Worm (Caenorhabditis elegans): ENCODE results near the gene rpl-38.
A peak's percentile ranks its signal among the peaks of the same experiment; 100 is the strongest.

The rpl-38 gene

ce11 chrV:15511613-15512216 is at the start of gene rpl-38:
rpl-38 (plus strand) TSS chrV:15512166.
- no peak for TF ChIP-seq ceh-62 (tag; optimal IDR thresholded peaks at IDR 0.05)
- no peak for TF ChIP-seq daf-12 (tag; optimal IDR thresholded peaks at IDR 0.05)
- TF ChIP-seq nhr-77 (tag; optimal IDR thresholded peaks at IDR 0.05) = peak; percentile 83
- no peak for TF ChIP-seq zfp-3 (GFP tag; conservative IDR thresholded peaks at IDR 0.05)
- peak; percentile 52; the same call in 1 of the 2 replicates for TF ChIP-seq dmd-6 (GFP tag; IDR thresholded peaks at IDR 0.05)
- no peak for TF ChIP-seq Y75B8A.6 (GFP tag; IDR thresholded peaks at IDR 0.05)
- TF ChIP-seq nhr-237 (tag; optimal IDR thresholded peaks at IDR 0.05) = no peak
- no peak for TF ChIP-seq Y5F2A.4 (GFP tag; optimal IDR thresholded peaks at IDR 0.05)
- TF ChIP-seq mdl-1 (tag; optimal IDR thresholded peaks at IDR 0.05) = no peak
- TF ChIP-seq zip-2 (tag; optimal IDR thresholded peaks at IDR 0.05) = no peak
- peak; percentile 44; the same call in 1 of the 2 replicates for TF ChIP-seq ctbp-1 (GFP tag; IDR thresholded peaks at IDR 0.05)
- peak; percentile 64 for TF ChIP-seq nhr-102 (tag; optimal IDR thresholded peaks at IDR 0.05)
- peak; percentile 70 for TF ChIP-seq dve-1 (tag; optimal IDR thresholded peaks at IDR 0.05; ENCODE audit: insufficient read depth)
- TF ChIP-seq hmg-1.1 (GFP tag; IDR thresholded peaks at IDR 0.05) = peak; percentile 60; the same call in 1 of the 2 replicates
- no peak for TF ChIP-seq F26F4.8 (GFP tag; conservative IDR thresholded peaks at IDR 0.05)
- TF ChIP-seq pqm-1 (tag; optimal IDR thresholded peaks at IDR 0.05) = no peak
- TF ChIP-seq cey-2 (tag; optimal IDR thresholded peaks at IDR 0.05; ENCODE audit: borderline replicate concordance, insufficient read depth) = no peak
- no peak for TF ChIP-seq ces-1 (GFP tag; optimal IDR thresholded peaks at IDR 0.05)
- no peak for TF ChIP-seq nhr-41 (GFP tag; IDR thresholded peaks at IDR 0.05)
- TF ChIP-seq lsy-2 (tag; optimal IDR thresholded peaks at IDR 0.05) = peak; percentile 95 to 99
- TF ChIP-seq attf-4 (tag; optimal IDR thresholded peaks at IDR 0.05) = no peak
- TF ChIP-seq F49E8.2 (tag; optimal IDR thresholded peaks at IDR 0.05; ENCODE audit: borderline replicate concordance) = peak; percentile 60
- TF ChIP-seq nhr-25 (tag; optimal IDR thresholded peaks at IDR 0.05; ENCODE audit: borderline replicate concordance, insufficient read depth) = no peak
- TF ChIP-seq Y105C5A.15 (GFP tag; IDR thresholded peaks at IDR 0.05) = no peak
- no peak for TF ChIP-seq madf-9 (GFP tag; conservative IDR thresholded peaks at IDR 0.05)
- no peak for TF ChIP-seq sdz-12 (GFP tag; optimal IDR thresholded peaks at IDR 0.05)
- no peak for TF ChIP-seq lin-39 (tag; optimal IDR thresholded peaks at IDR 0.05)
- TF ChIP-seq snpc-1.2 (GFP tag; IDR thresholded peaks at IDR 0.05) = peak; percentile 60
- TF ChIP-seq mxl-2 (GFP tag; conservative IDR thresholded peaks at IDR 0.05) = no peak
- TF ChIP-seq lin-15B (tag; optimal IDR thresholded peaks at IDR 0.05) = no peak
- TF ChIP-seq duxl-1 (tag; optimal IDR thresholded peaks at IDR 0.05; ENCODE audit: poor library complexity) = peak; percentile 65
- TF ChIP-seq egl-27 (tag; optimal IDR thresholded peaks at IDR 0.05) = no peak
- peak in 1 of 2 experiments; percentile 42 for TF ChIP-seq daf-16 (GFP tag; optimal IDR thresholded peaks at IDR 0.05)
- TF ChIP-seq daf-16 (tag; optimal IDR thresholded peaks at IDR 0.05) = peak; percentile 47
- no peak for TF ChIP-seq fos-1 (tag; optimal IDR thresholded peaks at IDR 0.05)
- no peak for TF ChIP-seq lin-29 (GFP tag; IDR thresholded peaks at IDR 0.05)
- TF ChIP-seq lin-13 (GFP tag; optimal IDR thresholded peaks at IDR 0.05) = peak; percentile 72
- TF ChIP-seq nhr-28 (tag; optimal IDR thresholded peaks at IDR 0.05) = peak; percentile 42
- TF ChIP-seq set-16 (GFP tag; IDR thresholded peaks at IDR 0.05) = no peak
- TF ChIP-seq daf-8 (GFP tag; IDR thresholded peaks at IDR 0.05) = no peak
- peak; percentile 78 for TF ChIP-seq lin-38 (GFP tag; IDR thresholded peaks at IDR 0.05)
- TF ChIP-seq dmd-9 (GFP tag; IDR thresholded peaks at IDR 0.05) = peak; percentile 58; the same call in 1 of the 2 replicates
- TF ChIP-seq mxl-3 (GFP tag; optimal IDR thresholded peaks at IDR 0.05) = no peak
- no peak for TF ChIP-seq gei-8 (GFP tag; optimal IDR thresholded peaks at IDR 0.05)
- TF ChIP-seq D1046.2 (GFP tag; IDR thresholded peaks at IDR 0.05) = peak; percentile 100
- no peak for TF ChIP-seq zfp-2 (tag; optimal IDR thresholded peaks at IDR 0.05)
- TF ChIP-seq mes-2 (tag; optimal IDR thresholded peaks at IDR 0.05; ENCODE audit: poor library complexity, severe bottlenecking) = peak; percentile 94
- no peak for TF ChIP-seq aly-2 (tag; optimal IDR thresholded peaks at IDR 0.05)
- no peak for TF ChIP-seq unc-62 (GFP tag; optimal IDR thresholded peaks at IDR 0.05 in 1 of 2)
- no peak for TF ChIP-seq unc-62 (tag; optimal IDR thresholded peaks at IDR 0.05)

Data from whole organism, L4 larva.